Fruit fly (Drosophila melanogaster): ENCODE data around the gene Tim9a.
A peak's percentile ranks its signal among the peaks of the same experiment; 100 is the strongest.

The Tim9a gene

DNA sequence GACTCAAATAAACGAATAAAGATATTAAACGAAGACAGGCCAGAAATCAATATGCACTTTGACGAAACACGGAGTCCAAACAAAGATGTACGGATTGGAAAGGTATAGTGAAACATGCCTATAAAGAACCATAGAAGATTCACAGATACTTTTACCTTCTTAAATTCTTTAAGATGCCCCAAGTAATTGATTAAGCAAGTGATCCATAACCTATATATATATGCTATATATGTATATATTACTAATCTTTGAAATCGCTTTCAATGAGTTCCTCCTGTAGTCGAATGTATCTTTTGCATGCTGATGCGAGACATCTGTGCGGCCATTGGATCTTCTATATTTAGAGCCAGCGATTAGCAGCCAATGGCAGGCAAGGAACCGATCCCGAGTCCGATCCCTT lies 16.9 kb upstream of the Tim9a start, which contains the start of gene dmrt11E (continued):
- TF ChIP-seq tap (tag; optimal IDR thresholded peaks at IDR 0.05) (peak; percentile 45), TFAM (GFP tag; optimal IDR thresholded peaks at IDR 0.05) (no peak), dmrt99B (tag; optimal IDR thresholded peaks at IDR 0.05) (peak; percentile 78), sens (GFP tag) (peak; percentile 79), lbe (GFP tag; optimal IDR thresholded peaks at IDR 0.05) (no peak), sna (GFP tag; IDR thresholded peaks at IDR 0.05; ENCODE audit: partially characterized antibody) (no peak), sd (tag; optimal IDR thresholded peaks at IDR 0.05) (no peak), CG2120 (GFP tag; optimal IDR thresholded peaks at IDR 0.05) (no peak), schlank (tag; optimal IDR thresholded peaks at IDR 0.05) (no peak), CG14441 (GFP tag; IDR thresholded peaks at IDR 0.05) (no peak), Xrp1 (GFP tag; IDR thresholded peaks at IDR 0.05) (peak; percentile 87), wek (GFP tag; optimal IDR thresholded peaks at IDR 0.05) (peak; percentile 27), cad (GFP tag; optimal IDR thresholded peaks at IDR 0.05) (no peak), E2f2 (GFP tag; IDR thresholded peaks at IDR 0.05) (0 out of 2 replicates have a peak, but pooled peaks have one; percentile 16), fd3F (GFP tag; optimal IDR thresholded peaks at IDR 0.05) (no peak), nerfin-2 (GFP tag; IDR thresholded peaks at IDR 0.05; ENCODE audit: partially characterized antibody) (no peak), Ptx1 (GFP tag; IDR thresholded peaks at IDR 0.05) (peak; percentile 71), CoRest (tag; optimal IDR thresholded peaks at IDR 0.05) (peak; percentile 72), Doc3 (GFP tag; IDR thresholded peaks at IDR 0.05; ENCODE audit: partially characterized antibody) (no peak), ATbp (GFP tag; optimal IDR thresholded peaks at IDR 0.05) (peak; percentile 53), NC2α (GFP tag; optimal IDR thresholded peaks at IDR 0.05) (no peak), Atf3 (GFP tag; optimal IDR thresholded peaks at IDR 0.05) (no peak), Kr (GFP tag; optimal IDR thresholded peaks at IDR 0.05) (no peak), CG7372 (GFP tag; IDR thresholded peaks at IDR 0.05) (peak; percentile 23; the same call in 1 of the 2 replicates), z (GFP tag; IDR thresholded peaks at IDR 0.05) (0 out of 3 replicates have a peak, but pooled peaks have one; percentile 16), ara (GFP tag; IDR thresholded peaks at IDR 0.05) (peak; percentile 88), lilli (GFP tag; optimal IDR thresholded peaks at IDR 0.05) (no peak), pho (GFP tag; optimal IDR thresholded peaks at IDR 0.05) (no peak), seq (GFP tag; IDR thresholded peaks at IDR 0.05) (no peak), CG11456 (GFP tag; IDR thresholded peaks at IDR 0.05) (no peak), Dll (GFP tag; IDR thresholded peaks at IDR 0.05; ENCODE audit: partially characterized antibody) (no peak), Mrtf (GFP tag; IDR thresholded peaks at IDR 0.05) (peak; percentile 54; the same call in 1 of the 3 replicates), Lhr (GFP tag; optimal IDR thresholded peaks at IDR 0.05) (peak; percentile 34), bowl (GFP tag; IDR thresholded peaks at IDR 0.05) (no peak), CG14860 (GFP tag; IDR thresholded peaks at IDR 0.05; ENCODE audit: partially characterized antibody) (no peak), BEAF-32 (GFP tag; optimal IDR thresholded peaks at IDR 0.05) (no peak), zfh1 (GFP tag; IDR thresholded peaks at IDR 0.05) (peak; percentile 87), NfI (GFP tag; optimal IDR thresholded peaks at IDR 0.05) (peak; percentile 8), pros (GFP tag; optimal IDR thresholded peaks at IDR 0.05) (no peak), CG2875 (GFP tag; optimal IDR thresholded peaks at IDR 0.05) (peak; percentile 58), dan (GFP tag; IDR thresholded peaks at IDR 0.05) (no peak), CG1529 (GFP tag; optimal IDR thresholded peaks at IDR 0.05) (peak; percentile 56), peb (GFP tag; IDR thresholded peaks at IDR 0.05) (no peak), CG14710 (tag; optimal IDR thresholded peaks at IDR 0.05) (peak; percentile 75), gce (GFP tag; IDR thresholded peaks at IDR 0.05) (0 out of 3 replicates have a peak, but pooled peaks have one; percentile 26), CG2889 (GFP tag; IDR thresholded peaks at IDR 0.05) (no peak), PHDP (tag; optimal IDR thresholded peaks at IDR 0.05) (peak; percentile 65), scrt (GFP tag; optimal IDR thresholded peaks at IDR 0.05) (no peak), nmo (GFP tag; optimal IDR thresholded peaks at IDR 0.05) (peak; percentile 79), CG6765 (GFP tag; optimal IDR thresholded peaks at IDR 0.05) (no peak), tna (GFP tag; IDR thresholded peaks at IDR 0.05; ENCODE audit: partially characterized antibody) (no peak)
